Fruit fly (Drosophila melanogaster) whole organism: ENCODE results near the gene CG2924.

ENCODE experiments used
- CG8478 ChIP-seq: fragments of >200 bp; optimal IDR thresholded peaks from 2 replicates; lab custom pipeline; 2018; ENCODE audit warnings: inconsistent platforms
- Dll ChIP-seq: fragments of >200 bp; optimal IDR thresholded peaks from 2 replicates; lab custom pipeline; 2017
- EcR ChIP-seq, 2 experiments: fragments of >200 bp; optimal IDR thresholded peaks; 2 replicates each; lab custom pipeline; 2017; ENCODE audit warnings: missing biosample characterization in 2 of 2, missing genetic modification characterization in 2 of 2, missing genetic modification reagents in 2 of 2
- pan ChIP-seq: fragments of >200 bp; optimal IDR thresholded peaks from 2 replicates; lab custom pipeline; 2017
- psq ChIP-seq: fragments of >200 bp; optimal IDR thresholded peaks from 2 replicates; lab custom pipeline; 2017
- usp ChIP-seq: fragments of >200 bp; optimal IDR thresholded peaks from 2 replicates; lab custom pipeline; 2017; ENCODE audit warnings: missing biosample characterization, missing genetic modification characterization, mixed read lengths

Gene CG2924

dm6 chrX:2275249-2275872 lies 4.8 kb upstream of the CG2924 start, which contains the start of gene Vml:
Gene Vml, plus strand, starts transcription at chrX:2275822.
- no peak for TF ChIP-seq Dll
- no peak for TF ChIP-seq psq
- TF ChIP-seq usp, result no peak
- no peak for TF ChIP-seq pan (lab: Kevin White, UChicago)
- TF ChIP-seq CG8478 (lab: Kevin White, UChicago), result no peak
- TF ChIP-seq EcR (GFP tag; optimal IDR thresholded peaks at IDR 0.05; lab: Kevin White, UChicago), result no peak

- TF ChIP-seq EcR (GFP tag; optimal IDR thresholded peaks at IDR 0.05; lab: Kevin White, UChicago) (peak; percentile 45 to 80), pan (lab: Kevin White, UChicago) (no peak)
Measured at dm6 chrX:2274704-2275199, 4.2 kb upstream of the CG2924 start, which contains the start of gene Grp170. Gene Grp170, minus strand, starts transcription at chrX:2275068.

dm6 chrX:2269822-2270556 lies 572 bp downstream of the CG2924 start:
- no peak for TF ChIP-seq EcR (GFP tag; optimal IDR thresholded peaks at IDR 0.05; lab: Kevin White, UChicago)
- no peak for TF ChIP-seq pan (lab: Kevin White, UChicago)
- TF ChIP-seq psq, result no peak
- no peak for TF ChIP-seq CG8478 (lab: Kevin White, UChicago)

- no peak for TF ChIP-seq CG8478 (lab: Kevin White, UChicago)
- TF ChIP-seq psq, result no peak
- no peak for TF ChIP-seq EcR (GFP tag; optimal IDR thresholded peaks at IDR 0.05; lab: Kevin White, UChicago)
- no peak for TF ChIP-seq usp
- TF ChIP-seq Dll, result no peak
- no peak for TF ChIP-seq pan (lab: Kevin White, UChicago)
Measured at dm6 chrX:2262511-2262910, 8.1 kb downstream of the CG2924 start, which contains the start of the genes temp and CG3071. Gene temp, minus strand, starts transcription at chrX:2262515. Gene CG3071, plus strand, starts transcription at chrX:2262837.

- no peak for TF ChIP-seq pan (lab: Kevin White, UChicago)
- TF ChIP-seq usp, result no peak
- no peak for TF ChIP-seq Dll
Measured at dm6 chrX:2259763-2260162, 10.8 kb downstream of the CG2924 start, which contains the start of gene CG3078. Gene CG3078, minus strand, starts transcription at chrX:2259863.

- TF ChIP-seq CG8478 (lab: Kevin White, UChicago), result no peak
- TF ChIP-seq EcR (GFP tag; optimal IDR thresholded peaks at IDR 0.05; lab: Kevin White, UChicago), result no peak
- no peak for TF ChIP-seq usp
- TF ChIP-seq pan (lab: Kevin White, UChicago), result no peak
- no peak for TF ChIP-seq psq
- no peak for TF ChIP-seq Dll
Measured at dm6 chrX:2258602-2259233, 11.8 kb downstream of the CG2924 start.

dm6 chrX:2255035-2255434 lies 15.5 kb downstream of the CG2924 start:
- TF ChIP-seq psq (no peak), pan (lab: Kevin White, UChicago) (no peak), usp (no peak), EcR (GFP tag; optimal IDR thresholded peaks at IDR 0.05; lab: Kevin White, UChicago) (no peak), Dll (no peak), CG8478 (lab: Kevin White, UChicago) (no peak)

- TF ChIP-seq CG8478 (lab: Kevin White, UChicago), result no peak
- TF ChIP-seq psq, result no peak
- TF ChIP-seq Dll, result no peak
- no peak for TF ChIP-seq EcR (GFP tag; optimal IDR thresholded peaks at IDR 0.05; lab: Kevin White, UChicago)
- TF ChIP-seq pan (lab: Kevin White, UChicago), result no peak
- TF ChIP-seq usp, result no peak
Measured at dm6 chrX:2254020-2254626, 16.4 kb downstream of the CG2924 start, which contains the start of gene CG3091. Gene CG3091, minus strand, starts transcription at chrX:2254197.

dm6 chrX:2251688-2252087 lies 18.9 kb downstream of the CG2924 start, which contains the start of gene CG3191:
Gene CG3191, minus strand, starts transcription at chrX:2251993.
- TF ChIP-seq Dll, result no peak

- TF ChIP-seq psq (no peak), usp (no peak), CG8478 (lab: Kevin White, UChicago) (no peak), pan (lab: Kevin White, UChicago) (no peak), EcR (GFP tag; optimal IDR thresholded peaks at IDR 0.05; lab: Kevin White, UChicago) (no peak), Dll (no peak)
Measured at dm6 chrX:2249763-2250162, 20.8 kb downstream of the CG2924 start, which contains the start of gene crn. Gene crn, minus strand, starts transcription at chrX:2249983.

- TF ChIP-seq CG8478 (lab: Kevin White, UChicago) (no peak), pan (lab: Kevin White, UChicago) (no peak), usp (no peak), psq (no peak), EcR (GFP tag; optimal IDR thresholded peaks at IDR 0.05; lab: Kevin White, UChicago) (no peak), Dll (no peak)
Measured at dm6 chrX:2245931-2246330, 24.6 kb downstream of the CG2924 start, which contains the start of gene Or2a. Gene Or2a, plus strand, starts transcription at chrX:2246231.

dm6 chrX:2244753-2245152 lies 25.8 kb downstream of the CG2924 start:
- TF ChIP-seq CG8478 (lab: Kevin White, UChicago) (no peak), EcR (GFP tag; optimal IDR thresholded peaks at IDR 0.05; lab: Kevin White, UChicago) (no peak), usp (no peak), pan (lab: Kevin White, UChicago) (no peak), Dll (no peak), psq (no peak)
